Worm (Caenorhabditis elegans) whole organism, late embryonic: ENCODE measurements around the gene luc-7L.

ENCODE experiments used
- C38D4.7 ChIP-seq: fragments of 200-800 bp; sonication (Bioruptor generic); optimal IDR thresholded peaks from 2 replicates; lab custom pipeline; 2018; ENCODE audit warnings: mild to moderate bottlenecking, missing genetic modification characterization, moderate library complexity, missing compliant biosample characterization
- F13H6.1 ChIP-seq: sonication (generic microtip); optimal IDR thresholded peaks from 2 replicates; lab custom pipeline; 2016; ENCODE audit warnings: missing genetic modification characterization, missing compliant biosample characterization
- K09A11.1 ChIP-seq: sonication (generic microtip); optimal IDR thresholded peaks from 2 replicates; lab custom pipeline; 2017; ENCODE audit warnings: antibody characterized with exemption, mild to moderate bottlenecking, missing genetic modification characterization, missing compliant biosample characterization; ENCODE audit not compliant: insufficient read depth
- T23F11.4 ChIP-seq: fragments of 200-800 bp; sonication (Bioruptor generic); optimal IDR thresholded peaks from 2 replicates; lab custom pipeline; 2018; ENCODE audit warnings: mild to moderate bottlenecking, missing genetic modification characterization, missing compliant biosample characterization
- Y22D7AL.16 ChIP-seq: sonication (generic microtip); optimal IDR thresholded peaks from 2 replicates; lab custom pipeline; 2016; ENCODE audit warnings: missing genetic modification characterization, missing compliant biosample characterization
- ama-1 ChIP-seq: fragments of 150-350 bp; optimal IDR thresholded peaks from 2 replicates; lab custom pipeline; 2014
- ceh-14 ChIP-seq: sonication (generic microtip); optimal IDR thresholded peaks from 2 replicates; lab custom pipeline; 2016; ENCODE audit warnings: missing genotype, missing genetic modification characterization, missing compliant biosample characterization
- ceh-2 ChIP-seq: sonication (generic microtip); optimal IDR thresholded peaks from 2 replicates; lab custom pipeline; 2016; ENCODE audit warnings: missing genotype, missing genetic modification characterization, missing compliant biosample characterization
- ceh-22 ChIP-seq: sonication (generic microtip); optimal IDR thresholded peaks from 2 replicates; lab custom pipeline; 2017; ENCODE audit warnings: missing biosample characterization, missing genetic modification characterization
- ceh-30 ChIP-seq: fragments of 150-350 bp; optimal IDR thresholded peaks from 2 replicates; lab custom pipeline; 2014; ENCODE audit warnings: missing biosample characterization, missing genetic modification characterization
- ceh-45 ChIP-seq: fragments of 200-800 bp; sonication (Bioruptor generic); IDR thresholded peaks from 2 replicates; pipeline ENCODE4 v1.3.6; 2022; ENCODE audit warnings: missing genetic modification reagents, missing genetic modification characterization, missing compliant biosample characterization
- ceh-48 ChIP-seq: sonication (generic microtip); optimal IDR thresholded peaks from 2 replicates; lab custom pipeline; 2016; ENCODE audit warnings: missing genetic modification characterization, inconsistent platforms, missing compliant biosample characterization
- ceh-6 ChIP-seq: fragments of 200-800 bp; sonication (Bioruptor generic); optimal IDR thresholded peaks from 2 replicates; lab custom pipeline; 2018; ENCODE audit warnings: mild to moderate bottlenecking, missing genetic modification characterization, missing compliant biosample characterization
- ceh-9 ChIP-seq: sonication (generic microtip); optimal IDR thresholded peaks from 2 replicates; lab custom pipeline; 2016; ENCODE audit warnings: mild to moderate bottlenecking, missing genetic modification characterization, inconsistent platforms, missing compliant biosample characterization
- dve-1 ChIP-seq: sonication (generic microtip); optimal IDR thresholded peaks from 2 replicates; lab custom pipeline; 2017; ENCODE audit warnings: antibody characterized with exemption, mild to moderate bottlenecking, missing genetic modification characterization, missing compliant biosample characterization
- elt-2 ChIP-seq: sonication (generic microtip); optimal IDR thresholded peaks from 2 replicates; lab custom pipeline; 2016; ENCODE audit warnings: missing genetic modification reagents, missing genetic modification characterization, missing compliant biosample characterization
- ets-4 ChIP-seq: sonication (generic microtip); optimal IDR thresholded peaks from 2 replicates; lab custom pipeline; 2016; ENCODE audit warnings: missing genetic modification characterization, missing compliant biosample characterization
- eyg-1 ChIP-seq: sonication (generic microtip); optimal IDR thresholded peaks from 2 replicates; lab custom pipeline; 2016; ENCODE audit warnings: missing genotype, missing genetic modification characterization, missing compliant biosample characterization
- fkh-6 ChIP-seq: sonication (generic microtip); optimal IDR thresholded peaks from 2 replicates; lab custom pipeline; 2016; ENCODE audit warnings: missing genetic modification characterization, missing compliant biosample characterization
- gmeb-2 ChIP-seq: sonication (generic microtip); optimal IDR thresholded peaks from 2 replicates; lab custom pipeline; 2016; ENCODE audit warnings: missing genetic modification characterization, inconsistent platforms, missing compliant biosample characterization
- hlh-13 ChIP-seq: fragments of 200-800 bp; sonication (Bioruptor generic); optimal IDR thresholded peaks from 2 replicates; lab custom pipeline; 2018; ENCODE audit warnings: mild to moderate bottlenecking, missing genetic modification characterization, missing compliant biosample characterization
- hlh-15 ChIP-seq: sonication (generic microtip); optimal IDR thresholded peaks from 2 replicates; lab custom pipeline; 2016; ENCODE audit warnings: missing genetic modification characterization, missing compliant biosample characterization
- hlh-30 ChIP-seq: sonication (generic microtip); optimal IDR thresholded peaks from 2 replicates; lab custom pipeline; 2017; ENCODE audit warnings: antibody characterized with exemption, missing genetic modification characterization, missing compliant biosample characterization; ENCODE audit not compliant: insufficient read depth
- hlh-6 ChIP-seq: sonication (generic microtip); optimal IDR thresholded peaks from 2 replicates; lab custom pipeline; 2016; ENCODE audit warnings: missing genotype, missing genetic modification characterization, missing compliant biosample characterization
- hlh-8 ChIP-seq: sonication (generic microtip); optimal IDR thresholded peaks from 2 replicates; lab custom pipeline; 2016; ENCODE audit warnings: missing genotype, missing genetic modification characterization, missing compliant biosample characterization
- lim-6 ChIP-seq: sonication (generic microtip); optimal IDR thresholded peaks from 2 replicates; lab custom pipeline; 2016; ENCODE audit warnings: missing genetic modification characterization, missing compliant biosample characterization
- mec-3 ChIP-seq: sonication (generic microtip); optimal IDR thresholded peaks from 2 replicates; lab custom pipeline; 2016; ENCODE audit warnings: borderline replicate concordance, missing genetic modification characterization, missing compliant biosample characterization
- nhr-11 ChIP-seq: fragments of 150-350 bp; optimal IDR thresholded peaks from 2 replicates; lab custom pipeline; 2014; ENCODE audit warnings: missing biosample characterization, missing genetic modification characterization
- nhr-232 ChIP-seq: sonication (generic microtip); optimal IDR thresholded peaks from 2 replicates; lab custom pipeline; 2016; ENCODE audit warnings: missing genetic modification characterization, missing compliant biosample characterization
- npax-4 ChIP-seq: sonication (generic microtip); optimal IDR thresholded peaks from 2 replicates; lab custom pipeline; 2016; ENCODE audit warnings: missing genetic modification characterization, missing compliant biosample characterization
- odd-2 ChIP-seq: sonication (generic microtip); optimal IDR thresholded peaks from 2 replicates; lab custom pipeline; 2017; ENCODE audit warnings: antibody characterized with exemption, mild to moderate bottlenecking, missing genetic modification characterization, missing compliant biosample characterization
- pag-3 ChIP-seq: sonication (generic microtip); optimal IDR thresholded peaks from 2 replicates; lab custom pipeline; 2016; ENCODE audit warnings: missing compliant biosample characterization, missing genetic modification characterization, borderline replicate concordance
- pat-9 ChIP-seq: fragments of 200-800 bp; sonication (Bioruptor generic); optimal IDR thresholded peaks from 2 replicates; lab custom pipeline; 2018; ENCODE audit warnings: mild to moderate bottlenecking, missing genetic modification characterization, moderate library complexity, missing compliant biosample characterization
- pax-1 ChIP-seq: fragments of 150-350 bp; optimal IDR thresholded peaks from 2 replicates; lab custom pipeline; 2014; ENCODE audit warnings: missing biosample characterization, missing genetic modification characterization
- pha-2 ChIP-seq: sonication (generic microtip); optimal IDR thresholded peaks from 2 replicates; lab custom pipeline; 2017; ENCODE audit warnings: mild to moderate bottlenecking, missing genetic modification characterization, missing compliant biosample characterization
- pha-4 ChIP-seq: fragments of 150-350 bp; optimal IDR thresholded peaks from 2 replicates; lab custom pipeline; 2018; ENCODE audit warnings: missing biosample characterization, missing genetic modification reagents, missing genetic modification characterization
- pqm-1 ChIP-seq: sonication (generic microtip); optimal IDR thresholded peaks from 2 replicates; lab custom pipeline; 2016; ENCODE audit warnings: missing genetic modification characterization, missing compliant biosample characterization
- sdc-2 ChIP-seq: sonication (generic microtip); optimal IDR thresholded peaks from 2 replicates; lab custom pipeline; 2016; ENCODE audit warnings: missing genotype, missing genetic modification characterization, missing compliant biosample characterization
- tbx-7 ChIP-seq: sonication (generic microtip); optimal IDR thresholded peaks from 2 replicates; lab custom pipeline; 2016; ENCODE audit warnings: missing genotype, missing genetic modification characterization, missing compliant biosample characterization
- unc-55 ChIP-seq: sonication (generic microtip); optimal IDR thresholded peaks from 2 replicates; lab custom pipeline; 2017; ENCODE audit warnings: missing biosample characterization, missing genetic modification reagents, missing genetic modification characterization

luc-7L gene

ce11 chrII:7708540-7708939 is 1.3 kb upstream of the luc-7L start, which contains the start of gene B0495.9 (continued):
- TF ChIP-seq hlh-15 (tag; lab: Kevin White, UChicago) (peak; percentile 90), ceh-48 (tag; lab: Kevin White, UChicago) (peak; percentile 62), fkh-6 (tag; lab: Kevin White, UChicago) (peak; percentile 89), ceh-9 (tag; lab: Kevin White, UChicago) (peak; percentile 23), T23F11.4 (GFP tag; lab: Kevin White, UChicago) (peak; percentile 84), nhr-232 (tag; lab: Kevin White, UChicago) (peak; percentile 84), nhr-11 (tag; lab: Kevin White, UChicago) (peak; percentile 14), ceh-30 (tag; lab: Kevin White, UChicago) (no peak), unc-55 (GFP tag; lab: Kevin White, UChicago) (no peak), Y22D7AL.16 (peak; percentile 83), ets-4 (tag; lab: Kevin White, UChicago) (peak; percentile 18), K09A11.1 (tag; lab: Kevin White, UChicago) (peak; percentile 84), odd-2 (peak; percentile 85), hlh-30 (peak; percentile 42), ceh-14 (tag; lab: Kevin White, UChicago) (peak; percentile 93), npax-4 (tag; lab: Kevin White, UChicago) (peak; percentile 84)
- TF ChIP-seq, all 69 proteins: peak for 63

- TF ChIP-seq ceh-22 (no peak), odd-2 (no peak), elt-2 (tag; lab: Kevin White, UChicago) (peak; percentile 77)
Measured at ce11 chrII:7705152-7705551, 2.1 kb downstream of the luc-7L start, which contains the start of gene B0495.7. TSS of gene B0495.7 (minus strand) at chrII:7705233.

- TF ChIP-seq sdc-2 (tag; lab: Kevin White, UChicago) (no peak), lim-6 (tag; lab: Kevin White, UChicago) (no peak), pax-1 (tag; lab: Kevin White, UChicago) (no peak), pqm-1 (no peak), ama-1 (lab: Kevin White, UChicago) (no peak), ceh-45 (no peak), hlh-6 (no peak), ceh-9 (tag; lab: Kevin White, UChicago) (no peak), pha-2 (tag; lab: Kevin White, UChicago) (no peak), pag-3 (no peak), Y22D7AL.16 (no peak)
Measured at ce11 chrII:7704387-7704786, 2.9 kb downstream of the luc-7L start.

ce11 chrII:7699009-7699408 is 8.3 kb downstream of the luc-7L start, which contains the start of the genes moa-2 and cdk-11.1:
TSS of gene moa-2 (minus strand) at chrII:7699033.
TSS of gene cdk-11.1 (plus strand) at chrII:7699235.
- no peak for TF ChIP-seq dve-1 (tag; lab: Kevin White, UChicago)
- no peak for TF ChIP-seq gmeb-2 (tag; lab: Kevin White, UChicago)
- no peak for TF ChIP-seq eyg-1 (tag; lab: Kevin White, UChicago)
- no peak for TF ChIP-seq hlh-8 (tag; lab: Kevin White, UChicago)
- TF ChIP-seq odd-2: no peak
- TF ChIP-seq ceh-48 (tag; lab: Kevin White, UChicago): no peak
- TF ChIP-seq lim-6 (tag; lab: Kevin White, UChicago): no peak
- no peak for TF ChIP-seq hlh-13
- TF ChIP-seq ceh-2: no peak
- TF ChIP-seq hlh-6: no peak
- no peak for TF ChIP-seq F13H6.1 (tag; lab: Kevin White, UChicago)

- TF ChIP-seq mec-3 (tag; lab: Kevin White, UChicago): no peak
- TF ChIP-seq pqm-1: no peak
- no peak for TF ChIP-seq C38D4.7
- TF ChIP-seq ceh-6: no peak
- no peak for TF ChIP-seq pha-4 (tag; lab: Kevin White, UChicago)
- TF ChIP-seq tbx-7: no peak
- no peak for TF ChIP-seq T23F11.4 (GFP tag; lab: Kevin White, UChicago)
- TF ChIP-seq elt-2 (tag; lab: Kevin White, UChicago): no peak
- TF ChIP-seq pat-9 (tag; lab: Kevin White, UChicago): no peak
- TF ChIP-seq nhr-11 (tag; lab: Kevin White, UChicago): no peak
- TF ChIP-seq nhr-232 (tag; lab: Kevin White, UChicago): no peak
Measured at ce11 chrII:7698406-7698805, 8.9 kb downstream of the luc-7L start, which contains the start of gene B0495.5. TSS of gene B0495.5 (minus strand) at chrII:7698506.
